Fruit fly (Drosophila melanogaster): Measurements from ENCODE around the gene Gart.
A peak's percentile ranks its signal among the peaks of the same experiment; 100 is the strongest.

DNA sequence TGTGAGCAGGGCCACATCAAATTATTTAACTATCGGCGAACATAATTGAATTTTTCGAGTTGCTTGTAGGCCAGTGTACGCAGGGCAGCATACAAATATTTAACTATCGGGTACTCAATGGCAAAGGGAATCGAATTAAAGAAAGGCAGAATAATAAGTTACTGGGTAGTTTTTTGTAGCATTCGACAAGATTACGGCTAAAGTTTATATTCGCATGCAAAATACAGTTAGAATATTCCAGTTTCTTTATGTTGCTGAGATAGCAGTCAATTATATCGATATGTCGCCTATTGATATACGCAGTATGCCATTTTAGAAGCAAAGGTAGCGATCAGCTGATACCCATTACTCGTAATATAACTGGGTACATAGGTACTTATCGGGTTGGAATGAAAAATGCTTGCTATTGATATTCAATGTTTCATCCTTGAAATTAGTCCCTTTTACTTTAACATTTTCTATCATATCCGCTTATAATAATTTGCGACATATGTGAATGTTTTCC lies 55.6 kb downstream of the Gart start:
- peak; percentile 29 for TF ChIP-seq bab1 (GFP tag; optimal IDR thresholded peaks at IDR 0.05)
- no peak for TF ChIP-seq ovo (GFP tag; optimal IDR thresholded peaks at IDR 0.05)
- TF ChIP-seq kay (GFP tag; ENCODE audit: borderline replicate concordance), result no peak
- TF ChIP-seq CG11617 (GFP tag; optimal IDR thresholded peaks at IDR 0.05), result peak; percentile 51
- peak; percentile 24 for TF ChIP-seq CG33017 (tag; optimal IDR thresholded peaks at IDR 0.05)
- TF ChIP-seq CG5204 (GFP tag; optimal IDR thresholded peaks at IDR 0.05), result no peak
- no peak for TF ChIP-seq cnc (optimal IDR thresholded peaks at IDR 0.05)
- TF ChIP-seq tj (GFP tag; optimal IDR thresholded peaks at IDR 0.05), result peak; percentile 36
- peak; percentile 40 for TF ChIP-seq pad (GFP tag; optimal IDR thresholded peaks at IDR 0.05)
- no peak for TF ChIP-seq Hr96 (GFP tag; optimal IDR thresholded peaks at IDR 0.05)
- no peak for TF ChIP-seq Mnt (GFP tag; optimal IDR thresholded peaks at IDR 0.05)
- no peak for TF ChIP-seq CG7045 (GFP tag; optimal IDR thresholded peaks at IDR 0.05)
